Worm (Caenorhabditis elegans) whole organism, L1 larva: ENCODE measurements around the gene col-79.
A peak's percentile ranks its signal among the peaks of the same experiment; 100 is the strongest.

ENCODE experiments used
- C34B4.2 ChIP-seq: sonication (generic microtip); optimal IDR thresholded peaks from 2 replicates; lab custom pipeline; 2017; ENCODE audit warnings: mild to moderate bottlenecking, missing genetic modification characterization, missing compliant biosample characterization
- Y116A8C.19 ChIP-seq: sonication (generic microtip); optimal IDR thresholded peaks from 2 replicates; lab custom pipeline; 2016; ENCODE audit warnings: missing compliant biosample characterization, missing genetic modification characterization, borderline replicate concordance
- aly-2 ChIP-seq: fragments of 150-350 bp; optimal IDR thresholded peaks from 2 replicates; lab custom pipeline; 2014; ENCODE audit warnings: missing biosample characterization, missing genetic modification characterization
- blmp-1 ChIP-seq: fragments of 150-350 bp; optimal IDR thresholded peaks from 2 replicates; lab custom pipeline; 2014; ENCODE audit warnings: missing biosample characterization, missing genetic modification characterization
- ceh-8 ChIP-seq: fragments of 200-800 bp; sonication (Bioruptor generic); optimal IDR thresholded peaks from 2 replicates; lab custom pipeline; 2018; ENCODE audit warnings: mild to moderate bottlenecking, missing genetic modification characterization, moderate library complexity, missing compliant biosample characterization
- ceh-82 ChIP-seq, 3 experiments: fragments of 150-350 bp in 1 of 3; sonication (generic microtip) in 2 of 3; optimal IDR thresholded peaks; 2 replicates each; lab custom pipeline; 2014 to 2017; ENCODE audit warnings: missing biosample characterization in 3 of 3, missing genetic modification characterization in 3 of 3
- ceh-88 ChIP-seq: fragments of 200-800 bp; sonication (Bioruptor generic); IDR thresholded peaks from 2 replicates; pipeline ENCODE4 v1.3.6; 2022; ENCODE audit warnings: missing genetic modification characterization, missing compliant biosample characterization
- efl-1 ChIP-seq, 4 experiments: fragments of 150-350 bp; optimal IDR thresholded peaks in 3 of 4; peaks in 1 of 4; 1 replicate in 1 of 4; 2 replicates in 3 of 4; lab custom pipeline; 2014; ENCODE audit warnings: missing biosample characterization in 2 of 4, missing genetic modification characterization in 2 of 4, missing genetic modification reagents in 2 of 4
- efl-3 ChIP-seq: fragments of 200-800 bp; sonication (Bioruptor generic); optimal IDR thresholded peaks from 2 replicates; lab custom pipeline; 2018; ENCODE audit warnings: mild to moderate bottlenecking, missing genetic modification characterization, missing compliant biosample characterization
- egl-13 ChIP-seq: sonication (generic microtip); optimal IDR thresholded peaks from 2 replicates; lab custom pipeline; 2016; ENCODE audit warnings: missing genotype, missing genetic modification reagents, missing genetic modification characterization, missing compliant biosample characterization
- elt-3 ChIP-seq, 6 experiments: fragments of 150-350 bp in 1 of 6; sonication (generic microtip); optimal IDR thresholded peaks; 2 replicates each; lab custom pipeline; 2017 to 2018; ENCODE audit warnings: missing biosample characterization in 6 of 6, missing genetic modification characterization in 6 of 6, inconsistent platforms in 1 of 6
- ets-5 ChIP-seq: fragments of 200-800 bp; sonication (Bioruptor generic); IDR thresholded peaks from 2 replicates; pipeline ENCODE4 v1.3.6; 2022; ENCODE audit warnings: missing genetic modification characterization, missing compliant biosample characterization
- fkh-10 ChIP-seq: sonication (generic microtip); optimal IDR thresholded peaks from 2 replicates; lab custom pipeline; 2017; ENCODE audit warnings: missing biosample characterization, missing genetic modification reagents, missing genetic modification characterization
- fkh-4 ChIP-seq: sonication (generic microtip); optimal IDR thresholded peaks from 2 replicates; lab custom pipeline; 2016; ENCODE audit warnings: missing compliant biosample characterization, missing genetic modification characterization, borderline replicate concordance
- fkh-8 ChIP-seq: sonication (generic microtip); optimal IDR thresholded peaks from 2 replicates; lab custom pipeline; 2016; ENCODE audit warnings: mild to moderate bottlenecking, missing genetic modification characterization, missing compliant biosample characterization
- fos-1 ChIP-seq: fragments of 150-350 bp; optimal IDR thresholded peaks from 2 replicates; lab custom pipeline; 2014; ENCODE audit warnings: missing biosample characterization, missing genetic modification characterization
- grh-1 ChIP-seq: fragments of 200-800 bp; sonication (Bioruptor generic); IDR thresholded peaks from 2 replicates; pipeline ENCODE4 v1.3.6; 2022; ENCODE audit warnings: missing genetic modification reagents, missing genetic modification characterization, missing compliant biosample characterization
- isw-1 ChIP-seq: fragments of 200-800 bp; sonication (Bioruptor generic); IDR thresholded peaks from 2 replicates; pipeline ENCODE4 v1.3.6; 2022; ENCODE audit warnings: missing genetic modification characterization, missing compliant biosample characterization
- jun-1 ChIP-seq: fragments of 150-350 bp; optimal IDR thresholded peaks from 2 replicates; lab custom pipeline; 2014; ENCODE audit warnings: missing biosample characterization, missing genetic modification reagents, missing genetic modification characterization
- lin-13 ChIP-seq: fragments of 150-350 bp; optimal IDR thresholded peaks from 2 replicates; lab custom pipeline; 2014; ENCODE audit warnings: missing biosample characterization, missing genetic modification reagents, missing genetic modification characterization
- lin-14 ChIP-seq: fragments of 200-800 bp; sonication (Bioruptor generic); optimal IDR thresholded peaks from 2 replicates; lab custom pipeline; 2018; ENCODE audit warnings: mild to moderate bottlenecking, missing genetic modification characterization, moderate library complexity, missing compliant biosample characterization
- lin-15B ChIP-seq: fragments of 150-350 bp; sonication (generic microtip); optimal IDR thresholded peaks from 3 replicates; lab custom pipeline; 2014; ENCODE audit warnings: missing biosample characterization, missing genetic modification characterization
- lsy-2 ChIP-seq, 2 experiments: fragments of 150-350 bp; optimal IDR thresholded peaks; 2 replicates each; lab custom pipeline; 2014; ENCODE audit warnings: missing biosample characterization in 2 of 2, missing genetic modification characterization in 2 of 2
- mef-2 ChIP-seq: fragments of 150-350 bp; optimal IDR thresholded peaks from 2 replicates; lab custom pipeline; 2014; ENCODE audit warnings: missing biosample characterization, missing genetic modification characterization
- mep-1 ChIP-seq: fragments of 150-350 bp; optimal IDR thresholded peaks from 2 replicates; lab custom pipeline; 2014; ENCODE audit warnings: missing biosample characterization, missing genetic modification characterization
- nhr-19 ChIP-seq: fragments of 200-800 bp; sonication (Bioruptor generic); conservative IDR thresholded peaks from 2 replicates; pipeline ENCODE4 v1.3.6; 2022; ENCODE audit warnings: missing genetic modification characterization, missing compliant biosample characterization
- nhr-20 ChIP-seq: sonication (generic microtip); optimal IDR thresholded peaks from 2 replicates; lab custom pipeline; 2016; ENCODE audit warnings: mild to moderate bottlenecking, missing genetic modification characterization, missing compliant biosample characterization
- nhr-237 ChIP-seq: fragments of 150-350 bp; optimal IDR thresholded peaks from 2 replicates; lab custom pipeline; 2014; ENCODE audit warnings: missing biosample characterization, missing genetic modification characterization
- nhr-47 ChIP-seq: sonication (generic microtip); optimal IDR thresholded peaks from 2 replicates; lab custom pipeline; 2016; ENCODE audit warnings: mild to moderate bottlenecking, missing genetic modification characterization, moderate library complexity, missing compliant biosample characterization
- nhr-71 ChIP-seq: sonication (generic microtip); optimal IDR thresholded peaks from 2 replicates; lab custom pipeline; 2016; ENCODE audit warnings: mild to moderate bottlenecking, missing genetic modification characterization, moderate library complexity, missing compliant biosample characterization
- nhr-76 ChIP-seq: sonication (generic microtip); optimal IDR thresholded peaks from 2 replicates; lab custom pipeline; 2017; ENCODE audit warnings: missing biosample characterization, missing genetic modification characterization
- nhr-85 ChIP-seq: sonication (generic microtip); peaks from one replicate; lab custom pipeline; 2016; ENCODE audit warnings: missing genetic modification characterization, inconsistent platforms, missing compliant biosample characterization
- nhr-90 ChIP-seq: sonication (generic microtip); optimal IDR thresholded peaks from 2 replicates; lab custom pipeline; 2016; ENCODE audit warnings: mild to moderate bottlenecking, missing genetic modification characterization, missing compliant biosample characterization; ENCODE audit not compliant: poor library complexity
- pag-3 ChIP-seq: sonication (generic microtip); optimal IDR thresholded peaks from 2 replicates; lab custom pipeline; 2017; ENCODE audit warnings: missing genetic modification characterization, mild to moderate bottlenecking, missing compliant biosample characterization, antibody characterized with exemption, borderline replicate concordance; ENCODE audit not compliant: insufficient read depth
- skn-1 ChIP-seq: fragments of 150-350 bp; optimal IDR thresholded peaks from 2 replicates; lab custom pipeline; 2014; ENCODE audit warnings: missing biosample characterization, missing genetic modification characterization
- snpc-4 ChIP-seq: fragments of 150-350 bp; optimal IDR thresholded peaks from 2 replicates; lab custom pipeline; 2014; ENCODE audit warnings: missing biosample characterization, missing genetic modification characterization
- snu-23 ChIP-seq: sonication (generic microtip); optimal IDR thresholded peaks from 2 replicates; lab custom pipeline; 2016; ENCODE audit warnings: missing genetic modification characterization, missing compliant biosample characterization
- sox-4 ChIP-seq: sonication (generic microtip); optimal IDR thresholded peaks from 2 replicates; lab custom pipeline; 2016; ENCODE audit warnings: missing genetic modification characterization, missing compliant biosample characterization
- sptf-1 ChIP-seq: fragments of 150-350 bp; optimal IDR thresholded peaks from 2 replicates; lab custom pipeline; 2014; ENCODE audit warnings: missing biosample characterization, missing genetic modification characterization
- sup-37 ChIP-seq: fragments of 200-800 bp; sonication (Bioruptor generic); optimal IDR thresholded peaks from 2 replicates; lab custom pipeline; 2018; ENCODE audit warnings: mild to moderate bottlenecking, missing genetic modification characterization, missing compliant biosample characterization
- tbx-2 ChIP-seq: sonication (generic microtip); optimal IDR thresholded peaks from 2 replicates; lab custom pipeline; 2016; ENCODE audit warnings: missing genetic modification characterization, missing compliant biosample characterization
- tlp-1 ChIP-seq: fragments of 150-350 bp; optimal IDR thresholded peaks from 2 replicates; lab custom pipeline; 2014; ENCODE audit warnings: missing biosample characterization, missing genetic modification characterization

The col-79 gene

DNA sequence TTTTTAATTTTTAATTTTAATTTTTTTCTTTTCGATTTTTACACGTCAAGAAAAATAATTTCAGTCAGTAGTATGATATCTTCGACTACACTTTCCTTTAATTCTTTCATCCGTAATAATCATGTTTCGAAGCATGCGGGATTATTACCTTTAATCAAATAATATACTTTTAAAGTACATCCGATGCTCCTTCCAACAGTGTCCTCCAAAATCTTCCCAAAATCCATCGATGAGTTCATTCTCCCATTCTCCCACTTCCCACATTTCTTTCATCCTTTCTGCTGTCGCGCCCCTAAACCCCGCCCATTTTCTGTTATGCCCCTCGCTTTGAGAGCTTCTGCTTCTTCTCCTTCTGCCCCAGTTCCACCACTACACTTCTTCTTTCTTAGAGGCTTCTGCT is 8.7 kb upstream of the col-79 start, which contains the start of gene lgc-57:
TSS of gene lgc-57 (plus strand) at position 301 of the 400 bp plus-strand sequence.
- no peak for TF ChIP-seq mef-2

DNA sequence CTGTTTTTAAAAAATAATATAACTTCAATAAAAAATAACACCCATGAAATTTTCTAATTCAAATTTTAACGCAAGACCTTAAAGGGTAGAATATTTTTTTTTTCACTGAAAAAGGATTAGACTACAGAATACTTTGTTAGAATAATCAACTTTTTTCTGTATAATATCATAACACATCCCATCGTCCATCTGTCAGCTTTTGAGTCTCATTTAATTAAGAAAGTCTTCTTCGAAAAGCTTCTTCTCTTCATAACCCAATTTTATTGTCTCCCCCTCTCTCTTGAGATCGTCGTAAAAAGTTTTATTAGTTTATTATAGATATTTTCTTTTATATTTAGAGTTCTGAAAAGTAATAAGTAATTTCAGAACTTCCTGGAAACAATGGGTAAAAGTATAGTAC is 7.4 kb upstream of the col-79 start:
- peak; percentile 1 for TF ChIP-seq lin-14
- no peak for TF ChIP-seq isw-1 (GFP tag; lab: Robert Waterston, UW)

DNA sequence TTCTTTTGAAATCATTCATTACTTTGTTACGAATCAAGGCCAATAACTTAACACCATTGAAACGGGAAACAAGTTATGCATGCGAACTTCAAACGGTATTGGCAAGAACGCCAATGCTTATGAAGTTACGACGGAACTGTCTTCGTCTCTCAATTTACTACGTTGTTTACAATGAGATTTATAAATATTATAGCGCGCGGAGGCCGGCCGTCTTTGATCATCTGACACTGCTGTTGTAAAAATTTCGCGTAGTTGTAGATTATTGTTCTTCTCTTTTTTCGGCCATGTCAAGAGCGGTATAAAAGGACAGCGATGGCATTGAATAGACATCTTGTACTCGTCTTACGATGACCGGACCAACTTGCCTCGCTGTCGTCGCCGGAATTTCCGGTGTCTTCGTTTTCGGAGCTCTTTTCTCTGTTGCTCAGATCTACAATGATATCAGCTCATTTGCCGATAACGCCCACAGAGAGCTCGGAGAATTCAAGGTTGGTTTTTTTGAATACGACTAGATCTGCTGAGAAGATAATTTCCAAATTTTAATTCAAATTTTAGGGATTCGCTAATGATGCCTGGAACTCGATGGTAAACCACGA is 1.3 kb downstream of the col-79 start, which contains the start of gene col-39:
TSS of gene col-39 (plus strand) at position 342 of the 596 bp plus-strand sequence.
- TF ChIP-seq nhr-47 (tag; lab: Kevin White, UChicago) (no peak), nhr-20 (tag; lab: Kevin White, UChicago) (peak; percentile 33), nhr-85 (tag; lab: Kevin White, UChicago) (peak; percentile 79), lin-14 (peak; percentile 54), snu-23 (GFP tag; lab: Kevin White, UChicago) (peak; percentile 11)

DNA sequence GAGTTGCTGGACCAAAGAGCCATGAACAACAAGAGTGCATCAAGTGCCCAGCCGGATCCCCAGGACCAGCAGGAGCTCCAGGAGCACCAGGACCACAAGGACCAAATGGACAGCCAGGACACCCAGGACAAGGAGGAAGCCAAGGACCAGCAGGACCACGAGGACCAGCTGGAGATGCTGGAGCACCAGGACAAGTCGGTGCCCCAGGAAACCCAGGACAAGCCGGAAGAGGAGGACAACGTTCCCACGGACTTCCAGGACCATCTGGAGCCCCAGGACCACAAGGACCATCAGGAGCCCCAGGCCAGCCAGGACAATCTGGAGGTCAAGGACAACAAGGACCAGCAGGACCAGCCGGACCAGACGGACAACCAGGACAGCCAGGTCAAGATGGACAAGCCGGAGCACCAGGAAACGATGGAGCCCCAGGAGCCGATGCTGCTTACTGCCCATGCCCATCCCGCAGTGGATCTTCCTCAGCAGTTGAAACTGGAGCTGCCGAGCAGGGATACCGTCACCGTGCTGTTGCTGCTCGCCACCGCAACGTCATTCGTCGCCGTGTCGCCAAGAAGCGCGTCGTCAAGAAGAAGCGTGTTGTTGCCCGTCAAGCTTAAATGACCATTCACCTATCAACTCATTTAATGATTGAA is 2.1 kb downstream of the col-79 start:
- TF ChIP-seq nhr-85 (tag; lab: Kevin White, UChicago): peak; percentile 0
- TF ChIP-seq nhr-76: no peak

DNA sequence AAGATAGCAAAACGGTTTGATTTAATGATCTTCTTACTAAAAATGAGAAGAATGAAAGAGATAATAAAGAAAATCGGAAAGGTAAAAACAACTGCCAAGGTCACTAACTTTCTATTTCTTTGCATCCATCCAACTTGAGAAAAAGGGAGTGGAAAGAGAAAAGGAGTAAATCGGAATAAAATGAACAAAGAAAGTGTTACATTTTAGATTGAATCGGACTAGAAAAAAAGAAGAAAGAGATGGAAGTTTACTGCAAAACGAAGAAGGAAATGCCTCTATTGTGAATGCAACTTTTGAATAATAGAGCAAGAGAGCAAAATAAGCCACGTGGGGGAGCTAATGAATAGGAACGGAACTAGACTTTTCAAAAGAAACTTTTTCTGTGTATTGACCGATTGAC is 2.6 kb downstream of the col-79 start:
- TF ChIP-seq aly-2 (tag; lab: Kevin White, UChicago): no peak
- no peak for TF ChIP-seq nhr-237
- TF ChIP-seq tlp-1: no peak
- TF ChIP-seq fkh-8 (tag; lab: Kevin White, UChicago): no peak
- TF ChIP-seq C34B4.2 (tag; lab: Kevin White, UChicago): no peak
- no peak for TF ChIP-seq tbx-2
- no peak for TF ChIP-seq lin-13 (GFP tag; lab: Kevin White, UChicago)
- TF ChIP-seq skn-1: no peak
- TF ChIP-seq elt-3 (tag; optimal IDR thresholded peaks at IDR 0.05; lab: Kevin White, UChicago): peak in 2 of 6 experiments; percentile 17 to 26
- no peak for TF ChIP-seq sup-37 (GFP tag; lab: Kevin White, UChicago)
- TF ChIP-seq jun-1 (tag; lab: Kevin White, UChicago): no peak
- TF ChIP-seq sox-4 (tag; lab: Kevin White, UChicago): no peak
- no peak for TF ChIP-seq ceh-8 (GFP tag; lab: Kevin White, UChicago)
- no peak for TF ChIP-seq fos-1 (tag; lab: Kevin White, UChicago)
- TF ChIP-seq efl-1 (optimal IDR thresholded peaks at IDR 0.05; lab: Kevin White, UChicago): no peak
- no peak for TF ChIP-seq efl-1 (GFP tag; optimal IDR thresholded peaks at IDR 0.05 in 1 of 2; lab: Kevin White, UChicago)
- no peak for TF ChIP-seq nhr-90 (tag; lab: Kevin White, UChicago)
- TF ChIP-seq grh-1 (GFP tag; lab: Robert Waterston, UW): no peak
- TF ChIP-seq mep-1 (tag; lab: Kevin White, UChicago): no peak
- peak; percentile 73 for TF ChIP-seq fkh-10 (GFP tag; lab: Kevin White, UChicago)
- no peak for TF ChIP-seq nhr-19 (GFP tag; lab: Robert Waterston, UW)
- TF ChIP-seq nhr-20 (tag; lab: Kevin White, UChicago): peak; percentile 17
- TF ChIP-seq fkh-4 (tag; lab: Kevin White, UChicago): no peak
- TF ChIP-seq lsy-2 (tag; optimal IDR thresholded peaks at IDR 0.05; lab: Kevin White, UChicago): peak in 1 of 2 experiments; percentile 8
- TF ChIP-seq ceh-82 (tag; optimal IDR thresholded peaks at IDR 0.05; lab: Kevin White, UChicago): no peak
- no peak for TF ChIP-seq sptf-1 (tag; lab: Kevin White, UChicago)
- no peak for TF ChIP-seq ceh-88 (GFP tag; lab: Robert Waterston, UW)
- TF ChIP-seq efl-3 (GFP tag; lab: Kevin White, UChicago): no peak
- TF ChIP-seq nhr-71 (tag; lab: Kevin White, UChicago): no peak
- no peak for TF ChIP-seq mef-2
- TF ChIP-seq lin-15B (tag; lab: Kevin White, UChicago): no peak
- no peak for TF ChIP-seq ets-5 (GFP tag; lab: Robert Waterston, UW)
- no peak for TF ChIP-seq Y116A8C.19 (tag; lab: Kevin White, UChicago)
- peak; percentile 97 for TF ChIP-seq blmp-1 (tag; lab: Kevin White, UChicago)
- TF ChIP-seq pag-3: no peak
- TF ChIP-seq snpc-4 (tag; lab: Kevin White, UChicago): no peak
- no peak for TF ChIP-seq egl-13 (tag; lab: Kevin White, UChicago)
